Worm (Caenorhabditis elegans): ENCODE data around the gene R09A8.1.

DNA sequence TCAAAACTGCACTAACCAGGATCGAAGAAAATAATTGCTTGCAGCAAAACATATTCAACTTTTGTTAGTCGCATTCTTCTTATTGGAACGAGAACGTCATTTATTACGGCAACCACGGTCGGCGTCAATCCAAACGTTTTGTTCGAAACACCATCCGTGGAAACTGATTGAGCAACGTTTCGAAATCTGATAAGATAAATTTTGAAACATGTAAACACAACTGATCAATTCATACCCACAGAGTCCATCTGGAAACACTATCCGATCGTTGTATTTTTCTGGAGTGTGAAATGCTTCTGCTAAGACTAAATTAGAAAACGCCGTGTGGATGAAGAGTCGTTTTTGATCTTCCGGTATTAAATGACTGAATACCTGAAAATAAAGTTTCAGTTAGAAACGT is 52.2 kb downstream of the R09A8.1 start:
- TF ChIP-seq egl-27 (tag; optimal IDR thresholded peaks at IDR 0.05) (no peak), unc-62 (GFP tag; optimal IDR thresholded peaks at IDR 0.05) (no peak), nhr-77 (tag; optimal IDR thresholded peaks at IDR 0.05) (no peak), nhr-11 (tag; optimal IDR thresholded peaks at IDR 0.05) (no peak), elt-2 (tag; optimal IDR thresholded peaks at IDR 0.05) (no peak), fos-1 (tag; optimal IDR thresholded peaks at IDR 0.05) (no peak), nhr-76 (tag; optimal IDR thresholded peaks at IDR 0.05) (no peak)
